Worm (Caenorhabditis elegans) whole organism, L1 larva: ENCODE data around the gene Y116A8A.7.

Source experiments
- C34B4.2 ChIP-seq: sonication (generic microtip); optimal IDR thresholded peaks from 2 replicates; lab custom pipeline; 2017; ENCODE audit warnings: mild to moderate bottlenecking, missing genetic modification characterization, missing compliant biosample characterization
- F16B12.6 ChIP-seq: fragments of 150-350 bp; optimal IDR thresholded peaks from 2 replicates; lab custom pipeline; 2014; ENCODE audit warnings: missing biosample characterization, missing genetic modification characterization
- Y116A8C.19 ChIP-seq: sonication (generic microtip); optimal IDR thresholded peaks from 2 replicates; lab custom pipeline; 2016; ENCODE audit warnings: missing compliant biosample characterization, missing genetic modification characterization, borderline replicate concordance
- ama-1 ChIP-seq: fragments of 150-350 bp; optimal IDR thresholded peaks from 2 replicates; lab custom pipeline; 2014
- ces-1 ChIP-seq: fragments of 150-350 bp; optimal IDR thresholded peaks from 2 replicates; lab custom pipeline; 2014; ENCODE audit warnings: missing biosample characterization, missing genetic modification reagents, missing genetic modification characterization
- dpl-1 ChIP-seq, 3 experiments: fragments of 150-350 bp in 2 of 3; sonication (generic microtip) in 1 of 3; optimal IDR thresholded peaks; 2 replicates each; lab custom pipeline; 2014 to 2017; ENCODE audit warnings: missing biosample characterization in 3 of 3, missing genetic modification characterization in 3 of 3, missing genetic modification reagents in 3 of 3
- egl-27 ChIP-seq, 2 experiments: fragments of 150-350 bp in 1 of 2; sonication (generic microtip); optimal IDR thresholded peaks; 3 replicates each; lab custom pipeline; 2017 to 2018; ENCODE audit warnings: missing biosample characterization in 2 of 2, missing genetic modification characterization in 2 of 2, missing genetic modification reagents in 2 of 2
- fkh-8 ChIP-seq: sonication (generic microtip); optimal IDR thresholded peaks from 2 replicates; lab custom pipeline; 2016; ENCODE audit warnings: mild to moderate bottlenecking, missing genetic modification characterization, missing compliant biosample characterization
- grh-1 ChIP-seq: fragments of 200-800 bp; sonication (Bioruptor generic); IDR thresholded peaks from 2 replicates; pipeline ENCODE4 v1.3.6; 2022; ENCODE audit warnings: missing genetic modification reagents, missing genetic modification characterization, missing compliant biosample characterization
- lin-14 ChIP-seq: fragments of 200-800 bp; sonication (Bioruptor generic); optimal IDR thresholded peaks from 2 replicates; lab custom pipeline; 2018; ENCODE audit warnings: mild to moderate bottlenecking, missing genetic modification characterization, moderate library complexity, missing compliant biosample characterization
- lin-39 ChIP-seq: fragments of 150-350 bp; optimal IDR thresholded peaks from 2 replicates; lab custom pipeline; 2014; ENCODE audit warnings: missing biosample characterization, missing genetic modification reagents, missing genetic modification characterization
- lir-3 ChIP-seq: sonication (generic microtip); optimal IDR thresholded peaks from 2 replicates; lab custom pipeline; 2016; ENCODE audit warnings: mild to moderate bottlenecking, missing genetic modification characterization, moderate library complexity, missing compliant biosample characterization; ENCODE audit not compliant: poor library complexity
- mep-1 ChIP-seq: fragments of 150-350 bp; optimal IDR thresholded peaks from 2 replicates; lab custom pipeline; 2014; ENCODE audit warnings: missing biosample characterization, missing genetic modification characterization
- nhr-28 ChIP-seq: fragments of 150-350 bp; optimal IDR thresholded peaks from 2 replicates; lab custom pipeline; 2014; ENCODE audit warnings: missing biosample characterization, missing genetic modification characterization
- nhr-71 ChIP-seq: sonication (generic microtip); optimal IDR thresholded peaks from 2 replicates; lab custom pipeline; 2016; ENCODE audit warnings: mild to moderate bottlenecking, missing genetic modification characterization, moderate library complexity, missing compliant biosample characterization
- nhr-76 ChIP-seq: sonication (generic microtip); optimal IDR thresholded peaks from 2 replicates; lab custom pipeline; 2017; ENCODE audit warnings: missing biosample characterization, missing genetic modification characterization
- nhr-84 ChIP-seq: sonication (generic microtip); optimal IDR thresholded peaks from 2 replicates; lab custom pipeline; 2017; ENCODE audit warnings: missing biosample characterization, missing genetic modification characterization
- nhr-85 ChIP-seq: sonication (generic microtip); peaks from one replicate; lab custom pipeline; 2016; ENCODE audit warnings: missing genetic modification characterization, inconsistent platforms, missing compliant biosample characterization
- skn-1 ChIP-seq: fragments of 150-350 bp; optimal IDR thresholded peaks from 2 replicates; lab custom pipeline; 2014; ENCODE audit warnings: missing biosample characterization, missing genetic modification characterization
- sptf-1 ChIP-seq: fragments of 150-350 bp; optimal IDR thresholded peaks from 2 replicates; lab custom pipeline; 2014; ENCODE audit warnings: missing biosample characterization, missing genetic modification characterization
- sup-37 ChIP-seq: fragments of 200-800 bp; sonication (Bioruptor generic); optimal IDR thresholded peaks from 2 replicates; lab custom pipeline; 2018; ENCODE audit warnings: mild to moderate bottlenecking, missing genetic modification characterization, missing compliant biosample characterization
- unc-30 ChIP-seq: sonication (generic microtip); optimal IDR thresholded peaks from 2 replicates; lab custom pipeline; 2017; ENCODE audit warnings: missing biosample characterization, missing genetic modification characterization
- unc-62 ChIP-seq: fragments of 150-350 bp; optimal IDR thresholded peaks from 2 replicates; lab custom pipeline; 2014; ENCODE audit warnings: missing biosample characterization, missing genetic modification reagents, missing genetic modification characterization
- vab-15 ChIP-seq: sonication (generic microtip); optimal IDR thresholded peaks from 2 replicates; lab custom pipeline; 2017; ENCODE audit warnings: missing genotype, mild to moderate bottlenecking, missing genetic modification characterization, missing compliant biosample characterization
- ztf-11 ChIP-seq, 2 experiments: sonication (generic microtip); optimal IDR thresholded peaks; 2 replicates each; lab custom pipeline; 2016 to 2017; ENCODE audit warnings: missing genetic modification characterization in 2 of 2, missing biosample characterization in 1 of 2, missing compliant biosample characterization in 1 of 2

Gene Y116A8A.7

DNA sequence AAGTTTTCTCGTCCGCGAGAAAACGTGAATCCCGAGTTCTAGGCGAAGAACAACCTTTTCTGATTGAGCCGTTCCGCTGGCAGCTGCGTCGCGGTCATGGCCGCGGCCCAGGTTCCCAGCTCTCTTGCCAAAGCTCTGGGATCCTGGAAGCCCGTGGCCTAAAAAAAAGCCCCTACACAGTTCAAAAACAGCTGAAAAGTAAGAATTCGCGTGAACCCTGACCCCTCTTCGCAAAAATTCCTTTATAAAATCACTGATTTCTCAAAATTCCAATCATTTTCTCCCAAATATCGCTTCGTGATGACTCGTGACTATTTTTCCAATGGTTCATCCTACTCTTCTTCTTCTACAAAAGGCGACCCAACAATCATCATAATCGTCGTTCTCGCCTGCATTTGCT lies 37.2 kb downstream of the Y116A8A.7 start, which contains the start of gene T06A10.107:
TSS of gene T06A10.107 (plus strand) at position 301 of the 400 bp plus-strand sequence.
- TF ChIP-seq lir-3 (tag; lab: Kevin White, UChicago) (no peak), nhr-85 (tag; lab: Kevin White, UChicago) (no peak), fkh-8 (tag; lab: Kevin White, UChicago) (no peak), vab-15 (tag; lab: Kevin White, UChicago) (no peak), ama-1 (lab: Kevin White, UChicago) (no peak), C34B4.2 (tag; lab: Kevin White, UChicago) (no peak), sptf-1 (tag; lab: Kevin White, UChicago) (no peak), F16B12.6 (tag; lab: Kevin White, UChicago) (no peak), lin-39 (tag; lab: Kevin White, UChicago) (no peak), nhr-71 (no peak), sup-37 (GFP tag; lab: Kevin White, UChicago) (no peak), mep-1 (tag; lab: Kevin White, UChicago) (no peak), unc-62 (no peak), egl-27 (tag; optimal IDR thresholded peaks at IDR 0.05; lab: Kevin White, UChicago) (no peak), skn-1 (no peak), grh-1 (GFP tag; lab: Robert Waterston, UW) (no peak), ces-1 (GFP tag; lab: Kevin White, UChicago) (no peak), ztf-11 (tag; optimal IDR thresholded peaks at IDR 0.05; lab: Kevin White, UChicago) (no peak)

ce11 chrIV:16868900-16869299 lies 38.9 kb downstream of the Y116A8A.7 start, which contains the start of gene T06A10.106:
Gene T06A10.106 (minus strand): TSS chrIV:16869000.
- TF ChIP-seq dpl-1 (GFP tag; optimal IDR thresholded peaks at IDR 0.05; lab: Kevin White, UChicago) (no peak), nhr-84 (tag; lab: Kevin White, UChicago) (no peak), Y116A8C.19 (tag; lab: Kevin White, UChicago) (no peak), nhr-28 (no peak), unc-30 (tag; lab: Kevin White, UChicago) (no peak), nhr-76 (tag; lab: Kevin White, UChicago) (no peak), grh-1 (GFP tag; lab: Robert Waterston, UW) (no peak), lin-14 (GFP tag; lab: Kevin White, UChicago) (no peak)
